Worm (Caenorhabditis elegans) whole organism, early embryonic: ENCODE measurements around the gene col-156.

Experiments
- B0310.2 ChIP-seq: sonication (generic microtip); optimal IDR thresholded peaks from 2 replicates; lab custom pipeline; 2016; ENCODE audit warnings: mild to moderate bottlenecking, missing genetic modification characterization, missing compliant biosample characterization
- F13C5.2 ChIP-seq: sonication (generic microtip); optimal IDR thresholded peaks from 2 replicates; lab custom pipeline; 2017; ENCODE audit warnings: mild to moderate bottlenecking, missing genetic modification characterization, inconsistent platforms, missing compliant biosample characterization
- ama-1 ChIP-seq: fragments of 150-350 bp; optimal IDR thresholded peaks from 2 replicates; lab custom pipeline; 2014
- ets-7 ChIP-seq: sonication (generic microtip); optimal IDR thresholded peaks from 2 replicates; lab custom pipeline; 2016; ENCODE audit warnings: missing genotype, missing genetic modification characterization, missing compliant biosample characterization
- hmbx-1 ChIP-seq: sonication (generic microtip); optimal IDR thresholded peaks from 2 replicates; lab custom pipeline; 2016; ENCODE audit warnings: mild to moderate bottlenecking, missing genetic modification characterization, missing compliant biosample characterization
- hmg-4 ChIP-seq: fragments of 200-800 bp; sonication (Bioruptor generic); optimal IDR thresholded peaks from 2 replicates; lab custom pipeline; 2018; ENCODE audit warnings: mild to moderate bottlenecking, missing genetic modification characterization, missing compliant biosample characterization
- hnd-1 ChIP-seq: sonication (generic microtip); optimal IDR thresholded peaks from 2 replicates; lab custom pipeline; 2016; ENCODE audit warnings: missing genetic modification characterization, missing compliant biosample characterization
- pes-1 ChIP-seq: fragments of 200-800 bp; sonication (Bioruptor generic); IDR thresholded peaks from 2 replicates; pipeline ENCODE4 v1.3.6; 2022; ENCODE audit warnings: missing genetic modification reagents, missing genetic modification characterization, missing compliant biosample characterization
- sea-1 ChIP-seq: fragments of 200-800 bp; sonication (Bioruptor generic); conservative IDR thresholded peaks from 2 replicates; pipeline ENCODE4 v1.3.6; 2022; ENCODE audit warnings: missing genetic modification characterization, missing compliant biosample characterization
- tbx-37 ChIP-seq: fragments of 200-800 bp; sonication (Bioruptor generic); conservative IDR thresholded peaks from 2 replicates; pipeline ENCODE4 v1.3.6; 2022; ENCODE audit warnings: missing genetic modification reagents, missing genetic modification characterization, missing compliant biosample characterization
- tra-4 ChIP-seq: sonication (generic microtip); optimal IDR thresholded peaks from 2 replicates; lab custom pipeline; 2017; ENCODE audit warnings: missing genetic modification characterization, missing compliant biosample characterization

DNA sequence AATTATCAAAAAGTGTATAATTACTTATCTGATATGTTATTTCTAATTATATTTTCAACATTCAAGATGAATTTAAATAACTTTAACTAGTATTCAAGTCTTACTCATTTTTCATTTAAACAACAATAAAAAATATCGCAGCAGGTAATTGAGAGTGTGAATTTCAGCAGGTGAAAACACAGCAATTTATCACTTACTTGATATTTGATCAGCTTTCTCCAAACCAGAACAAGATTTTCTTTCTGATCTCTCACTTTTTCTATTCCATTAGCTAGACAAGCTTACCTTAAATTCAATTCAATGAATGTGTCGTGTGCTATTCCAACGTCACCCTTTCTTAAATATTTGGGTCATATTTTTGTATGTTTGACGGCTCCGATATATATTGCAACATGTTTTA is 35.4 kb upstream of the col-156 start, which contains the start of gene srh-1:
- TF ChIP-seq ets-7 (tag; lab: Kevin White, UChicago) (no peak), pes-1 (GFP tag; lab: Robert Waterston, UW) (no peak), hmg-4 (GFP tag; lab: Kevin White, UChicago) (no peak), B0310.2 (tag; lab: Kevin White, UChicago) (no peak), ama-1 (lab: Kevin White, UChicago) (no peak), F13C5.2 (no peak), sea-1 (GFP tag; lab: Robert Waterston, UW) (no peak), tra-4 (tag; lab: Kevin White, UChicago) (no peak), hnd-1 (tag; lab: Kevin White, UChicago) (no peak), hmbx-1 (tag; lab: Kevin White, UChicago) (no peak), tbx-37 (GFP tag; lab: Robert Waterston, UW) (no peak)
